Worm (Caenorhabditis elegans): ENCODE measurements around the gene F29F11.20.

DNA sequence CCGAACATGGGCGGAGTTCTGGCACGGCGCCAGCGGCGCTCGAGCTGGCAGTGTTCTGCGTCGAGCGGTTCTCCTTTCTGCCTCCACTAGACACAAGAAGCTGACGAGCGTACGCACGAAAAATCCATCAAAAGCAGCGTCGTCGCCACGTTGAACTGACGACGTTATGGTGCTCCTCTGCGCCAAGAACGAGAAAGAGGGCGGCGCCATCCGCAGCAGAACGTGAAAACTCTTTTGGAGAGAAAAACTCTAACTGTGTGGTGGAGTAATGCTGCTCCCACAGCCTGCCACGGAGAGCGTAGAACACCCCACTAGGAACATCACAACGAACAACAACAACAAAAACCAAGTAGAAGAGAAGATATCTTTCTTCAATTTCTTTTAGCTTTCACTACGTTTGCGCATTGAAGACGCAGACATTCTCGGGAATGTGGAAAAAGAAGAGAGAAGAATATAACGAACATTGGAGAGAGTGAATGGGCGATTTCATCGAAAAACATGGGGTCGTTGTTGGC is 34.3 kb downstream of the F29F11.20 start:
- TF ChIP-seq lin-11 (tag; optimal IDR thresholded peaks at IDR 0.05) (peak; percentile 32), nhr-23 (tag; optimal IDR thresholded peaks at IDR 0.05) (no peak), elt-1 (tag; optimal IDR thresholded peaks at IDR 0.05) (no peak), nhr-11 (tag; optimal IDR thresholded peaks at IDR 0.05) (no peak), nhr-12 (tag; optimal IDR thresholded peaks at IDR 0.05) (no peak)
